Fruit fly (Drosophila melanogaster): ENCODE data around the gene CG7384.

The CG7384 gene

dm6 chr2L:10502862-10503261 is 7.4 kb downstream of the CG7384 start:
- TF ChIP-seq Crg-1 (GFP tag; optimal IDR thresholded peaks at IDR 0.05) (no peak), CG7045 (GFP tag; optimal IDR thresholded peaks at IDR 0.05) (no peak)

- TF ChIP-seq kay (GFP tag; ENCODE audit: borderline replicate concordance) (peak; percentile 75), CG12768 (GFP tag; optimal IDR thresholded peaks at IDR 0.05) (no peak), Mnt (GFP tag; optimal IDR thresholded peaks at IDR 0.05) (peak; percentile 11), Crg-1 (GFP tag; optimal IDR thresholded peaks at IDR 0.05) (no peak), cic (GFP tag; optimal IDR thresholded peaks at IDR 0.05) (peak; percentile 26)
Observed at dm6 chr2L:10502244-10502643, 8.0 kb downstream of the CG7384 start.

- TF ChIP-seq toe (GFP tag; optimal IDR thresholded peaks at IDR 0.05), result no peak
- TF ChIP-seq kay (GFP tag; ENCODE audit: borderline replicate concordance), result peak; percentile 95
- no peak for TF ChIP-seq CG5204 (GFP tag; optimal IDR thresholded peaks at IDR 0.05)
- TF ChIP-seq tj (GFP tag; optimal IDR thresholded peaks at IDR 0.05), result peak; percentile 67
- TF ChIP-seq Mnt (GFP tag; optimal IDR thresholded peaks at IDR 0.05), result peak; percentile 21
- TF ChIP-seq cnc (optimal IDR thresholded peaks at IDR 0.05), result no peak
- TF ChIP-seq ovo (GFP tag; optimal IDR thresholded peaks at IDR 0.05), result no peak
- no peak for TF ChIP-seq CG33017 (tag; optimal IDR thresholded peaks at IDR 0.05)
Observed at dm6 chr2L:10500309-10500974, 9.8 kb downstream of the CG7384 start.

- TF ChIP-seq bab1 (GFP tag; optimal IDR thresholded peaks at IDR 0.05) (no peak), CG1620 (GFP tag; optimal IDR thresholded peaks at IDR 0.05) (no peak), CG33017 (tag; optimal IDR thresholded peaks at IDR 0.05) (no peak), Mnt (GFP tag; optimal IDR thresholded peaks at IDR 0.05) (no peak), CG5204 (GFP tag; optimal IDR thresholded peaks at IDR 0.05) (no peak), Crg-1 (GFP tag; optimal IDR thresholded peaks at IDR 0.05) (no peak), ovo (GFP tag; optimal IDR thresholded peaks at IDR 0.05) (no peak), tj (GFP tag; optimal IDR thresholded peaks at IDR 0.05) (no peak), CG11617 (GFP tag; optimal IDR thresholded peaks at IDR 0.05) (no peak), toe (GFP tag; optimal IDR thresholded peaks at IDR 0.05) (no peak), CG14711 (tag; optimal IDR thresholded peaks at IDR 0.05) (no peak), pad (GFP tag; optimal IDR thresholded peaks at IDR 0.05) (no peak)
Observed at dm6 chr2L:10499608-10500007, 10.6 kb downstream of the CG7384 start.

- TF ChIP-seq toe (GFP tag; optimal IDR thresholded peaks at IDR 0.05), result no peak
- no peak for TF ChIP-seq CG5204 (GFP tag; optimal IDR thresholded peaks at IDR 0.05)
- no peak for TF ChIP-seq tj (GFP tag; optimal IDR thresholded peaks at IDR 0.05)
- TF ChIP-seq cnc (optimal IDR thresholded peaks at IDR 0.05), result no peak
- TF ChIP-seq CG12768 (GFP tag; optimal IDR thresholded peaks at IDR 0.05), result no peak
- no peak for TF ChIP-seq CG11617 (GFP tag; optimal IDR thresholded peaks at IDR 0.05)
- no peak for TF ChIP-seq CG1620 (GFP tag; optimal IDR thresholded peaks at IDR 0.05)
- TF ChIP-seq Crg-1 (GFP tag; optimal IDR thresholded peaks at IDR 0.05), result no peak
- no peak for TF ChIP-seq CG7101 (tag; optimal IDR thresholded peaks at IDR 0.05)
- no peak for TF ChIP-seq kay (GFP tag; ENCODE audit: borderline replicate concordance)
- TF ChIP-seq Mnt (GFP tag; optimal IDR thresholded peaks at IDR 0.05), result no peak
- TF ChIP-seq CG14711 (tag; optimal IDR thresholded peaks at IDR 0.05), result no peak
- no peak for TF ChIP-seq cic (GFP tag; optimal IDR thresholded peaks at IDR 0.05)
- TF ChIP-seq CG33017 (tag; optimal IDR thresholded peaks at IDR 0.05), result no peak
- TF ChIP-seq bab1 (GFP tag; optimal IDR thresholded peaks at IDR 0.05), result no peak
- TF ChIP-seq ovo (GFP tag; optimal IDR thresholded peaks at IDR 0.05), result no peak
- no peak for TF ChIP-seq CG7045 (GFP tag; optimal IDR thresholded peaks at IDR 0.05)
- TF ChIP-seq Hr96 (GFP tag; optimal IDR thresholded peaks at IDR 0.05), result no peak
- no peak for TF ChIP-seq pad (GFP tag; optimal IDR thresholded peaks at IDR 0.05)
- TF ChIP-seq Clk (GFP tag; optimal IDR thresholded peaks at IDR 0.05), result no peak
Observed at dm6 chr2L:10497106-10497800, 13.0 kb downstream of the CG7384 start.

dm6 chr2L:10496338-10496737 is 13.9 kb downstream of the CG7384 start:
- TF ChIP-seq CG11617 (GFP tag; optimal IDR thresholded peaks at IDR 0.05) (no peak), Clk (GFP tag; optimal IDR thresholded peaks at IDR 0.05) (no peak), bab1 (GFP tag; optimal IDR thresholded peaks at IDR 0.05) (no peak), ovo (GFP tag; optimal IDR thresholded peaks at IDR 0.05) (no peak), CG5204 (GFP tag; optimal IDR thresholded peaks at IDR 0.05) (no peak), toe (GFP tag; optimal IDR thresholded peaks at IDR 0.05) (no peak), pad (GFP tag; optimal IDR thresholded peaks at IDR 0.05) (no peak), Crg-1 (GFP tag; optimal IDR thresholded peaks at IDR 0.05) (no peak), CG14711 (tag; optimal IDR thresholded peaks at IDR 0.05) (no peak), CG12768 (GFP tag; optimal IDR thresholded peaks at IDR 0.05) (no peak), Mnt (GFP tag; optimal IDR thresholded peaks at IDR 0.05) (no peak)

- TF ChIP-seq bab1 (GFP tag; optimal IDR thresholded peaks at IDR 0.05) (no peak), CG11617 (GFP tag; optimal IDR thresholded peaks at IDR 0.05) (no peak), cnc (optimal IDR thresholded peaks at IDR 0.05) (no peak), Hr96 (GFP tag; optimal IDR thresholded peaks at IDR 0.05) (no peak)
Observed at dm6 chr2L:10495495-10495894, 14.8 kb downstream of the CG7384 start.

All from whole organism, adult.